Worm (Caenorhabditis elegans): ENCODE results near the gene F15E6.9.

- no peak for TF ChIP-seq ama-1 (optimal IDR thresholded peaks at IDR 0.05)
- TF ChIP-seq tra-4 (tag; optimal IDR thresholded peaks at IDR 0.05) = no peak
- no peak for TF ChIP-seq B0310.2 (tag; optimal IDR thresholded peaks at IDR 0.05)
- TF ChIP-seq aly-1 (tag; optimal IDR thresholded peaks at IDR 0.05) = no peak
- no peak for TF ChIP-seq tbx-37 (GFP tag; conservative IDR thresholded peaks at IDR 0.05)
Measured at ce11 chrIV:4265951-4266350, 32.9 kb downstream of the F15E6.9 start.
